Fruit fly (Drosophila melanogaster): ENCODE results near the gene CG4619.

DNA sequence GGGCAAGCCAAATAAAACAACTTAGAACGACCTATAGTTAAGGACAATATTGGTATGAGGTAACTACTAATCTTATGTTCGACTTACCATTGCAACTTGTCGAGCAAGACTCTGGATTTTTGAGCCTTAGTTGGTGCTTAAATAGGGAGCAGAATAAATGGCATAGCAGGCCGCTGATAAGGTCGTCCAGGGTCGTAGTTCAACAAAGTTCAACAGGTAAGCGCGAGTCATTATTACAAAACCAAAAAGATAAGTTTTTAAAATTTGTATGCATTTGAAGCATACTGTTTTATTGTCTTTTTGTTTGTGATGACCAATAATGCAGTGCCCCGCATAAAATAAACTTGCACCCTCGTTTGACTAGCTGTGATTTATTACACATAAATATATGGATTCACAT lies 35.6 kb upstream of the CG4619 start, which contains the start of gene Muc30E:
- TF ChIP-seq CG8478 (optimal IDR thresholded peaks at IDR 0.05) (no peak), CTCF (optimal IDR thresholded peaks at IDR 0.05) (no peak)
